Worm (Caenorhabditis elegans) whole organism, L3 larva: ENCODE results near the gene F13A7.14.
"Not testable (repeated sequence)": the region's sequence is repeated elsewhere in the genome, so short reads cannot be mapped to it uniquely, and the experiment has no call there.

Experiments used
- aly-2 ChIP-seq: fragments of 150-350 bp; optimal IDR thresholded peaks from 2 replicates; lab custom pipeline; 2014; ENCODE audit warnings: missing biosample characterization, missing genetic modification characterization
- ama-1 ChIP-seq: fragments of 150-350 bp; optimal IDR thresholded peaks from 2 replicates; lab custom pipeline; 2018
- ceh-16 ChIP-seq: sonication (generic microtip); optimal IDR thresholded peaks from 2 replicates; lab custom pipeline; 2017; ENCODE audit warnings: missing biosample characterization, missing genetic modification characterization
- ceh-28 ChIP-seq: fragments of 150-350 bp; optimal IDR thresholded peaks from 2 replicates; lab custom pipeline; 2014; ENCODE audit warnings: missing biosample characterization, missing genetic modification reagents, missing genetic modification characterization
- ceh-82 ChIP-seq: fragments of 150-350 bp; optimal IDR thresholded peaks from 2 replicates; lab custom pipeline; 2014; ENCODE audit warnings: missing biosample characterization, missing genetic modification characterization
- ceh-9 ChIP-seq: sonication (generic microtip); optimal IDR thresholded peaks from 2 replicates; lab custom pipeline; 2018; ENCODE audit warnings: missing biosample characterization, missing genetic modification characterization
- daf-12 ChIP-seq: fragments of 150-350 bp; optimal IDR thresholded peaks from 2 replicates; lab custom pipeline; 2014; ENCODE audit warnings: missing biosample characterization, missing genetic modification reagents, missing genetic modification characterization
- egl-5 ChIP-seq: fragments of 150-350 bp; optimal IDR thresholded peaks from 2 replicates; lab custom pipeline; 2017; ENCODE audit warnings: missing biosample characterization, missing genetic modification reagents, missing genetic modification characterization, inconsistent platforms
- elt-1 ChIP-seq: fragments of 150-350 bp; optimal IDR thresholded peaks from 2 replicates; lab custom pipeline; 2014; ENCODE audit warnings: missing biosample characterization, missing genetic modification characterization
- elt-3 ChIP-seq, 3 experiments: fragments of 150-350 bp in 1 of 3; sonication (generic microtip) in 2 of 3; optimal IDR thresholded peaks; 2 replicates in 2 of 3; 4 replicates in 1 of 3; lab custom pipeline; 2014 to 2017; ENCODE audit warnings: missing biosample characterization in 3 of 3, missing genetic modification characterization in 3 of 3
- fkh-10 ChIP-seq: sonication (generic microtip); optimal IDR thresholded peaks from 2 replicates; lab custom pipeline; 2017; ENCODE audit warnings: missing biosample characterization, missing genetic modification reagents, missing genetic modification characterization
- fkh-2 ChIP-seq: fragments of 150-350 bp; optimal IDR thresholded peaks from 2 replicates; lab custom pipeline; 2014; ENCODE audit warnings: missing biosample characterization, missing genetic modification reagents, missing genetic modification characterization
- fos-1 ChIP-seq: fragments of 150-350 bp; optimal IDR thresholded peaks from 2 replicates; lab custom pipeline; 2014; ENCODE audit warnings: missing biosample characterization, missing genetic modification characterization
- hmg-11 ChIP-seq: sonication (generic microtip); optimal IDR thresholded peaks from 2 replicates; lab custom pipeline; 2016; ENCODE audit warnings: missing genetic modification characterization, missing compliant biosample characterization
- jun-1 ChIP-seq: fragments of 150-350 bp; optimal IDR thresholded peaks from 2 replicates; lab custom pipeline; 2014; ENCODE audit warnings: missing biosample characterization, missing genetic modification reagents, missing genetic modification characterization
- lin-39 ChIP-seq: fragments of 150-350 bp; optimal IDR thresholded peaks from 2 replicates; lab custom pipeline; 2018; ENCODE audit warnings: missing biosample characterization, missing genetic modification reagents, missing genetic modification characterization
- lsy-12 ChIP-seq: sonication (generic microtip); optimal IDR thresholded peaks from 2 replicates; lab custom pipeline; 2016; ENCODE audit warnings: mild to moderate bottlenecking, missing genetic modification characterization, missing compliant biosample characterization
- mdl-1 ChIP-seq: fragments of 150-350 bp; optimal IDR thresholded peaks from 2 replicates; lab custom pipeline; 2014; ENCODE audit warnings: missing biosample characterization, missing genetic modification characterization
- mml-1 ChIP-seq: fragments of 150-350 bp; sonication (generic microtip); optimal IDR thresholded peaks from 3 replicates; lab custom pipeline; 2014; ENCODE audit warnings: missing biosample characterization, missing genetic modification characterization
- nhr-11 ChIP-seq: fragments of 150-350 bp; optimal IDR thresholded peaks from 2 replicates; lab custom pipeline; 2014; ENCODE audit warnings: missing biosample characterization, missing genetic modification characterization
- nhr-12 ChIP-seq: fragments of 150-350 bp; optimal IDR thresholded peaks from 2 replicates; lab custom pipeline; 2014; ENCODE audit warnings: missing biosample characterization, missing genetic modification characterization
- nhr-237 ChIP-seq: fragments of 150-350 bp; optimal IDR thresholded peaks from 2 replicates; lab custom pipeline; 2014; ENCODE audit warnings: missing biosample characterization, missing genetic modification characterization
- nhr-28 ChIP-seq: fragments of 150-350 bp; optimal IDR thresholded peaks from 2 replicates; lab custom pipeline; 2014; ENCODE audit warnings: missing biosample characterization, missing genetic modification characterization
- nhr-43 ChIP-seq: sonication (generic microtip); optimal IDR thresholded peaks from 2 replicates; lab custom pipeline; 2016; ENCODE audit warnings: mild to moderate bottlenecking, missing genetic modification characterization, missing compliant biosample characterization; ENCODE audit not compliant: poor library complexity, severe bottlenecking
- nhr-67 ChIP-seq: fragments of 150-350 bp; optimal IDR thresholded peaks from 2 replicates; lab custom pipeline; 2014; ENCODE audit warnings: missing biosample characterization, missing genetic modification characterization
- nhr-77 ChIP-seq: fragments of 150-350 bp; optimal IDR thresholded peaks from 2 replicates; lab custom pipeline; 2014; ENCODE audit warnings: missing biosample characterization, missing genetic modification characterization
- pqm-1 ChIP-seq: fragments of 150-350 bp; optimal IDR thresholded peaks from 2 replicates; lab custom pipeline; 2017; ENCODE audit warnings: missing biosample characterization, missing genetic modification characterization, inconsistent platforms
- skn-1 ChIP-seq: fragments of 150-350 bp; optimal IDR thresholded peaks from 2 replicates; lab custom pipeline; 2014; ENCODE audit warnings: missing biosample characterization, missing genetic modification characterization
- snpc-4 ChIP-seq: fragments of 150-350 bp; optimal IDR thresholded peaks from 2 replicates; lab custom pipeline; 2014; ENCODE audit warnings: missing biosample characterization, missing genetic modification characterization
- tbx-2 ChIP-seq: sonication (generic microtip); optimal IDR thresholded peaks from 2 replicates; lab custom pipeline; 2016; ENCODE audit warnings: mild to moderate bottlenecking, missing genetic modification characterization, missing compliant biosample characterization
- zag-1 ChIP-seq: fragments of 150-350 bp; optimal IDR thresholded peaks from 2 replicates; lab custom pipeline; 2014; ENCODE audit warnings: missing biosample characterization, missing genetic modification characterization
- ztf-11 ChIP-seq: fragments of 150-350 bp; optimal IDR thresholded peaks from 2 replicates; lab custom pipeline; 2014; ENCODE audit warnings: missing biosample characterization, missing genetic modification characterization
- ztf-4 ChIP-seq: fragments of 150-350 bp; optimal IDR thresholded peaks from 2 replicates; lab custom pipeline; 2014; ENCODE audit warnings: missing biosample characterization, missing genetic modification characterization

F13A7.14 gene

ce11 chrV:16374676-16375075 is 27.0 kb upstream of the F13A7.14 start, which contains the start of gene srv-34:
Gene srv-34, minus strand, starts transcription at chrV:16374776.
- TF ChIP-seq fkh-10 (GFP tag; lab: Kevin White, UChicago) (no peak), tbx-2 (tag; lab: Kevin White, UChicago) (no peak), fos-1 (tag; lab: Kevin White, UChicago) (no peak), nhr-67 (no peak), mdl-1 (tag; lab: Kevin White, UChicago) (no peak), ceh-82 (tag; lab: Kevin White, UChicago) (no peak), fkh-2 (tag; lab: Kevin White, UChicago) (no peak), nhr-28 (tag; lab: Kevin White, UChicago) (no peak), zag-1 (no peak)

- TF ChIP-seq elt-3 (tag; optimal IDR thresholded peaks at IDR 0.05; lab: Kevin White, UChicago) (no peak), ceh-16 (no peak), lsy-12 (tag; lab: Kevin White, UChicago) (no peak), ztf-4 (no peak), pqm-1 (tag; lab: Kevin White, UChicago) (no peak), skn-1 (tag; lab: Kevin White, UChicago) (no peak), egl-5 (tag; lab: Kevin White, UChicago) (no peak), ztf-11 (tag; lab: Kevin White, UChicago) (no peak)
These were observed 25.2 kb upstream of the F13A7.14 start for ce11 chrV:16376430-16376948.

ce11 chrV:16377188-16377587 is 24.5 kb upstream of the F13A7.14 start:
- TF ChIP-seq nhr-12 (tag; lab: Kevin White, UChicago) (no peak), mdl-1 (tag; lab: Kevin White, UChicago) (no peak), skn-1 (tag; lab: Kevin White, UChicago) (no peak), ceh-28 (tag; lab: Kevin White, UChicago) (no peak), egl-5 (tag; lab: Kevin White, UChicago) (no peak), nhr-67 (no peak)
- TF ChIP-seq, all 47 proteins: peak for 0

- TF ChIP-seq skn-1 (tag; lab: Kevin White, UChicago) (no peak), nhr-28 (tag; lab: Kevin White, UChicago) (no peak), ztf-11 (tag; lab: Kevin White, UChicago) (no peak), lin-39 (tag; lab: Kevin White, UChicago) (no peak), snpc-4 (tag; lab: Kevin White, UChicago) (no peak), ztf-4 (no peak), aly-2 (no peak), ceh-9 (no peak), nhr-237 (no peak), nhr-67 (no peak), mml-1 (tag; lab: Kevin White, UChicago) (no peak)
These were observed 23.8 kb upstream of the F13A7.14 start, which contains the start of gene F13A7.1 for ce11 chrV:16377849-16378248. Gene F13A7.1, minus strand, starts transcription at chrV:16377949.

ce11 chrV:16382949-16383348 is 18.7 kb upstream of the F13A7.14 start:
- TF ChIP-seq nhr-67, result no peak
- TF ChIP-seq mdl-1 (tag; lab: Kevin White, UChicago), result no peak
- TF ChIP-seq nhr-28 (tag; lab: Kevin White, UChicago), result no peak
- TF ChIP-seq nhr-237, result no peak
- no peak for TF ChIP-seq elt-1 (tag; lab: Kevin White, UChicago)
- no peak for TF ChIP-seq daf-12 (tag; lab: Kevin White, UChicago)
- no peak for TF ChIP-seq fos-1 (tag; lab: Kevin White, UChicago)
- TF ChIP-seq pqm-1 (tag; lab: Kevin White, UChicago), result no peak
- no peak for TF ChIP-seq elt-3 (tag; optimal IDR thresholded peaks at IDR 0.05; lab: Kevin White, UChicago)
- no peak for TF ChIP-seq ceh-82 (tag; lab: Kevin White, UChicago)
- TF ChIP-seq, all 47 proteins: peak for 0

ce11 chrV:16383729-16384128 is 18.0 kb upstream of the F13A7.14 start, which contains the start of gene F13A7.7:
Gene F13A7.7, minus strand, starts transcription at chrV:16383829.
- not testable (repeated sequence) for TF ChIP-seq ceh-82 (tag; lab: Kevin White, UChicago); ama-1; nhr-11

ce11 chrV:16388268-16388667 is 13.4 kb upstream of the F13A7.14 start, which contains the start of gene sri-65:
Gene sri-65, minus strand, starts transcription at chrV:16388368.
- TF ChIP-seq lsy-12 (tag; lab: Kevin White, UChicago), result no peak
- no peak for TF ChIP-seq ceh-16
- TF ChIP-seq skn-1 (tag; lab: Kevin White, UChicago), result no peak
- no peak for TF ChIP-seq fkh-10 (GFP tag; lab: Kevin White, UChicago)
- TF ChIP-seq fos-1 (tag; lab: Kevin White, UChicago), result no peak
- TF ChIP-seq lin-39 (tag; lab: Kevin White, UChicago), result no peak
- TF ChIP-seq zag-1, result no peak
- no peak for TF ChIP-seq ztf-4
- no peak for TF ChIP-seq ama-1
- no peak for TF ChIP-seq nhr-43 (tag; lab: Kevin White, UChicago)
- TF ChIP-seq tbx-2 (tag; lab: Kevin White, UChicago), result no peak
- no peak for TF ChIP-seq daf-12 (tag; lab: Kevin White, UChicago)
- TF ChIP-seq hmg-11, result no peak
- no peak for TF ChIP-seq nhr-77 (tag; lab: Kevin White, UChicago)
- no peak for TF ChIP-seq ceh-82 (tag; lab: Kevin White, UChicago)
- TF ChIP-seq jun-1 (tag; lab: Kevin White, UChicago), result no peak
- TF ChIP-seq ztf-11 (tag; lab: Kevin White, UChicago), result no peak
- no peak for TF ChIP-seq ceh-9
- TF ChIP-seq nhr-237, result no peak
- TF ChIP-seq elt-3 (tag; optimal IDR thresholded peaks at IDR 0.05; lab: Kevin White, UChicago), result no peak
